Worm (Caenorhabditis elegans) whole organism, L1 larva: Measurements from ENCODE around the gene grld-1.
A peak's percentile ranks its signal among the peaks of the same experiment; 100 is the strongest.

Source experiments
- C04F5.9 ChIP-seq: sonication (generic microtip); optimal IDR thresholded peaks from 2 replicates; lab custom pipeline; 2016; ENCODE audit warnings: missing genetic modification characterization, missing compliant biosample characterization
- C16A3.4 ChIP-seq: fragments of 150-350 bp; optimal IDR thresholded peaks from 2 replicates; lab custom pipeline; 2014; ENCODE audit warnings: missing biosample characterization, missing genetic modification characterization
- C34B4.2 ChIP-seq: sonication (generic microtip); optimal IDR thresholded peaks from 2 replicates; lab custom pipeline; 2017; ENCODE audit warnings: mild to moderate bottlenecking, missing genetic modification characterization, missing compliant biosample characterization
- F16B12.6 ChIP-seq: fragments of 150-350 bp; optimal IDR thresholded peaks from 2 replicates; lab custom pipeline; 2014; ENCODE audit warnings: missing biosample characterization, missing genetic modification characterization
- Y116A8C.19 ChIP-seq: sonication (generic microtip); optimal IDR thresholded peaks from 2 replicates; lab custom pipeline; 2016; ENCODE audit warnings: missing compliant biosample characterization, missing genetic modification characterization, borderline replicate concordance
- aly-2 ChIP-seq: fragments of 150-350 bp; optimal IDR thresholded peaks from 2 replicates; lab custom pipeline; 2014; ENCODE audit warnings: missing biosample characterization, missing genetic modification characterization
- blmp-1 ChIP-seq: fragments of 150-350 bp; optimal IDR thresholded peaks from 2 replicates; lab custom pipeline; 2014; ENCODE audit warnings: missing biosample characterization, missing genetic modification characterization
- ceh-63 ChIP-seq: fragments of 200-800 bp; sonication (Bioruptor generic); optimal IDR thresholded peaks from 2 replicates; lab custom pipeline; 2018; ENCODE audit warnings: mild to moderate bottlenecking, missing genetic modification characterization, missing compliant biosample characterization
- ceh-8 ChIP-seq: fragments of 200-800 bp; sonication (Bioruptor generic); optimal IDR thresholded peaks from 2 replicates; lab custom pipeline; 2018; ENCODE audit warnings: mild to moderate bottlenecking, missing genetic modification characterization, moderate library complexity, missing compliant biosample characterization
- ceh-82 ChIP-seq, 3 experiments: fragments of 150-350 bp in 1 of 3; sonication (generic microtip) in 2 of 3; optimal IDR thresholded peaks; 2 replicates each; lab custom pipeline; 2014 to 2017; ENCODE audit warnings: missing biosample characterization in 3 of 3, missing genetic modification characterization in 3 of 3
- ceh-90 ChIP-seq: sonication (generic microtip); optimal IDR thresholded peaks from 2 replicates; lab custom pipeline; 2016; ENCODE audit warnings: missing genetic modification characterization, missing compliant biosample characterization
- ces-1 ChIP-seq: fragments of 150-350 bp; optimal IDR thresholded peaks from 2 replicates; lab custom pipeline; 2014; ENCODE audit warnings: missing biosample characterization, missing genetic modification reagents, missing genetic modification characterization
- efl-1 ChIP-seq, 4 experiments: fragments of 150-350 bp; optimal IDR thresholded peaks in 3 of 4; peaks in 1 of 4; 1 replicate in 1 of 4; 2 replicates in 3 of 4; lab custom pipeline; 2014; ENCODE audit warnings: missing biosample characterization in 2 of 4, missing genetic modification characterization in 2 of 4, missing genetic modification reagents in 2 of 4
- efl-3 ChIP-seq: fragments of 200-800 bp; sonication (Bioruptor generic); optimal IDR thresholded peaks from 2 replicates; lab custom pipeline; 2018; ENCODE audit warnings: mild to moderate bottlenecking, missing genetic modification characterization, missing compliant biosample characterization
- egl-13 ChIP-seq: sonication (generic microtip); optimal IDR thresholded peaks from 2 replicates; lab custom pipeline; 2016; ENCODE audit warnings: missing genotype, missing genetic modification reagents, missing genetic modification characterization, missing compliant biosample characterization
- elt-2 ChIP-seq: sonication (generic microtip); optimal IDR thresholded peaks from 2 replicates; lab custom pipeline; 2016; ENCODE audit warnings: missing genetic modification characterization, mild to moderate bottlenecking, inconsistent platforms, missing compliant biosample characterization, missing genetic modification reagents
- ets-5 ChIP-seq: fragments of 200-800 bp; sonication (Bioruptor generic); IDR thresholded peaks from 2 replicates; pipeline ENCODE4 v1.3.6; 2022; ENCODE audit warnings: missing genetic modification characterization, missing compliant biosample characterization
- fkh-4 ChIP-seq: sonication (generic microtip); optimal IDR thresholded peaks from 2 replicates; lab custom pipeline; 2016; ENCODE audit warnings: missing compliant biosample characterization, missing genetic modification characterization, borderline replicate concordance
- fkh-8 ChIP-seq: sonication (generic microtip); optimal IDR thresholded peaks from 2 replicates; lab custom pipeline; 2016; ENCODE audit warnings: mild to moderate bottlenecking, missing genetic modification characterization, missing compliant biosample characterization
- hlh-17 ChIP-seq: fragments of 200-800 bp; sonication (Bioruptor generic); optimal IDR thresholded peaks from 2 replicates; lab custom pipeline; 2018; ENCODE audit warnings: missing genetic modification characterization, mild to moderate bottlenecking, missing compliant biosample characterization, moderate library complexity, borderline replicate concordance
- irx-1 ChIP-seq: sonication (generic microtip); optimal IDR thresholded peaks from 2 replicates; lab custom pipeline; 2016; ENCODE audit warnings: missing genetic modification characterization, missing compliant biosample characterization
- lin-15B ChIP-seq: fragments of 150-350 bp; sonication (generic microtip); optimal IDR thresholded peaks from 3 replicates; lab custom pipeline; 2014; ENCODE audit warnings: missing biosample characterization, missing genetic modification characterization
- lin-35 ChIP-seq, 2 experiments: fragments of 150-350 bp; optimal IDR thresholded peaks; 2 replicates each; lab custom pipeline; 2014; ENCODE audit warnings: missing biosample characterization in 2 of 2, missing genetic modification characterization in 2 of 2, missing genetic modification reagents in 2 of 2
- lin-39 ChIP-seq: fragments of 150-350 bp; optimal IDR thresholded peaks from 2 replicates; lab custom pipeline; 2014; ENCODE audit warnings: missing biosample characterization, missing genetic modification reagents, missing genetic modification characterization
- lir-3 ChIP-seq: sonication (generic microtip); optimal IDR thresholded peaks from 2 replicates; lab custom pipeline; 2016; ENCODE audit warnings: mild to moderate bottlenecking, missing genetic modification characterization, moderate library complexity, missing compliant biosample characterization; ENCODE audit not compliant: poor library complexity
- lsy-2 ChIP-seq, 2 experiments: fragments of 150-350 bp; optimal IDR thresholded peaks; 2 replicates each; lab custom pipeline; 2014; ENCODE audit warnings: missing biosample characterization in 2 of 2, missing genetic modification characterization in 2 of 2
- mep-1 ChIP-seq: fragments of 150-350 bp; optimal IDR thresholded peaks from 2 replicates; lab custom pipeline; 2014; ENCODE audit warnings: missing biosample characterization, missing genetic modification characterization
- nhr-19 ChIP-seq: fragments of 200-800 bp; sonication (Bioruptor generic); conservative IDR thresholded peaks from 2 replicates; pipeline ENCODE4 v1.3.6; 2022; ENCODE audit warnings: missing genetic modification characterization, missing compliant biosample characterization
- nhr-237 ChIP-seq: fragments of 150-350 bp; optimal IDR thresholded peaks from 2 replicates; lab custom pipeline; 2014; ENCODE audit warnings: missing biosample characterization, missing genetic modification characterization
- nhr-28 ChIP-seq: fragments of 150-350 bp; optimal IDR thresholded peaks from 2 replicates; lab custom pipeline; 2014; ENCODE audit warnings: missing biosample characterization, missing genetic modification characterization
- nhr-47 ChIP-seq: sonication (generic microtip); optimal IDR thresholded peaks from 2 replicates; lab custom pipeline; 2016; ENCODE audit warnings: mild to moderate bottlenecking, missing genetic modification characterization, moderate library complexity, missing compliant biosample characterization
- nhr-76 ChIP-seq: sonication (generic microtip); optimal IDR thresholded peaks from 2 replicates; lab custom pipeline; 2017; ENCODE audit warnings: missing biosample characterization, missing genetic modification characterization
- nhr-84 ChIP-seq: sonication (generic microtip); optimal IDR thresholded peaks from 2 replicates; lab custom pipeline; 2017; ENCODE audit warnings: missing biosample characterization, missing genetic modification characterization
- nhr-85 ChIP-seq: sonication (generic microtip); peaks from one replicate; lab custom pipeline; 2016; ENCODE audit warnings: missing genetic modification characterization, inconsistent platforms, missing compliant biosample characterization
- pag-3 ChIP-seq: sonication (generic microtip); optimal IDR thresholded peaks from 2 replicates; lab custom pipeline; 2017; ENCODE audit warnings: missing genetic modification characterization, mild to moderate bottlenecking, missing compliant biosample characterization, antibody characterized with exemption, borderline replicate concordance; ENCODE audit not compliant: insufficient read depth
- skn-1 ChIP-seq: fragments of 150-350 bp; optimal IDR thresholded peaks from 2 replicates; lab custom pipeline; 2014; ENCODE audit warnings: missing biosample characterization, missing genetic modification characterization
- snu-23 ChIP-seq: sonication (generic microtip); optimal IDR thresholded peaks from 2 replicates; lab custom pipeline; 2016; ENCODE audit warnings: missing genetic modification characterization, missing compliant biosample characterization
- sup-37 ChIP-seq: fragments of 200-800 bp; sonication (Bioruptor generic); optimal IDR thresholded peaks from 2 replicates; lab custom pipeline; 2018; ENCODE audit warnings: mild to moderate bottlenecking, missing genetic modification characterization, missing compliant biosample characterization
- swsn-7 ChIP-seq: sonication (generic microtip); optimal IDR thresholded peaks from 2 replicates; lab custom pipeline; 2016; ENCODE audit warnings: missing genetic modification characterization, missing compliant biosample characterization
- tlp-1 ChIP-seq: fragments of 150-350 bp; optimal IDR thresholded peaks from 2 replicates; lab custom pipeline; 2014; ENCODE audit warnings: missing biosample characterization, missing genetic modification characterization
- unc-130 ChIP-seq: fragments of 150-350 bp; optimal IDR thresholded peaks from 2 replicates; lab custom pipeline; 2017; ENCODE audit warnings: missing biosample characterization, missing genetic modification characterization, inconsistent platforms
- unc-30 ChIP-seq: sonication (generic microtip); optimal IDR thresholded peaks from 2 replicates; lab custom pipeline; 2017; ENCODE audit warnings: missing biosample characterization, missing genetic modification characterization
- unc-62 ChIP-seq: fragments of 150-350 bp; optimal IDR thresholded peaks from 2 replicates; lab custom pipeline; 2014; ENCODE audit warnings: missing biosample characterization, missing genetic modification reagents, missing genetic modification characterization
- unc-98 ChIP-seq: fragments of 200-800 bp; sonication (Bioruptor generic); IDR thresholded peaks from 2 replicates; pipeline ENCODE4 v1.3.6; 2022; ENCODE audit warnings: missing genetic modification characterization, missing compliant biosample characterization
- xbp-1 ChIP-seq: sonication (generic microtip); optimal IDR thresholded peaks from 2 replicates; lab custom pipeline; 2016; ENCODE audit warnings: missing genetic modification characterization, missing compliant biosample characterization
- zag-1 ChIP-seq: fragments of 150-350 bp; optimal IDR thresholded peaks from 2 replicates; lab custom pipeline; 2014; ENCODE audit warnings: missing biosample characterization, missing genetic modification characterization
- ztf-11 ChIP-seq, 2 experiments: sonication (generic microtip); optimal IDR thresholded peaks; 2 replicates each; lab custom pipeline; 2016 to 2017; ENCODE audit warnings: missing genetic modification characterization in 2 of 2, missing biosample characterization in 1 of 2, missing compliant biosample characterization in 1 of 2
- ztf-4 ChIP-seq: fragments of 150-350 bp; optimal IDR thresholded peaks from 2 replicates; lab custom pipeline; 2014; ENCODE audit warnings: missing biosample characterization, missing genetic modification characterization

grld-1 gene

ce11 chrIV:148756-149155 lies 23.0 kb upstream of the grld-1 start:
- TF ChIP-seq unc-30 (tag; lab: Kevin White, UChicago) (no peak), hlh-17 (no peak), blmp-1 (tag; lab: Kevin White, UChicago) (peak; percentile 5)

- TF ChIP-seq ets-5 (GFP tag; lab: Robert Waterston, UW) = no peak
- TF ChIP-seq lir-3 (tag; lab: Kevin White, UChicago) = no peak
- TF ChIP-seq nhr-76 = no peak
- TF ChIP-seq snu-23 (GFP tag; lab: Kevin White, UChicago) = no peak
- no peak for TF ChIP-seq ceh-8 (GFP tag; lab: Kevin White, UChicago)
- TF ChIP-seq C04F5.9 = no peak
- no peak for TF ChIP-seq efl-1 (optimal IDR thresholded peaks at IDR 0.05; lab: Kevin White, UChicago)
- TF ChIP-seq efl-1 (GFP tag; optimal IDR thresholded peaks at IDR 0.05 in 1 of 2; lab: Kevin White, UChicago) = no peak
- TF ChIP-seq xbp-1 = no peak
- TF ChIP-seq Y116A8C.19 (tag; lab: Kevin White, UChicago) = no peak
- TF ChIP-seq ceh-82 (tag; optimal IDR thresholded peaks at IDR 0.05; lab: Kevin White, UChicago) = no peak
- no peak for TF ChIP-seq lsy-2 (tag; optimal IDR thresholded peaks at IDR 0.05; lab: Kevin White, UChicago)
- no peak for TF ChIP-seq lin-15B (tag; lab: Kevin White, UChicago)
- TF ChIP-seq aly-2 = no peak
- no peak for TF ChIP-seq mep-1 (tag; lab: Kevin White, UChicago)
- no peak for TF ChIP-seq lin-39
- TF ChIP-seq egl-13 (tag; lab: Kevin White, UChicago) = no peak
- TF ChIP-seq nhr-47 = no peak
- TF ChIP-seq unc-130 (tag; lab: Kevin White, UChicago) = no peak
- TF ChIP-seq ztf-4 (tag; lab: Kevin White, UChicago) = no peak
Observed at ce11 chrIV:147819-148218, 22.1 kb upstream of the grld-1 start, which contains the start of gene col-99. Gene col-99, minus strand, starts transcription at chrIV:147919.

DNA sequence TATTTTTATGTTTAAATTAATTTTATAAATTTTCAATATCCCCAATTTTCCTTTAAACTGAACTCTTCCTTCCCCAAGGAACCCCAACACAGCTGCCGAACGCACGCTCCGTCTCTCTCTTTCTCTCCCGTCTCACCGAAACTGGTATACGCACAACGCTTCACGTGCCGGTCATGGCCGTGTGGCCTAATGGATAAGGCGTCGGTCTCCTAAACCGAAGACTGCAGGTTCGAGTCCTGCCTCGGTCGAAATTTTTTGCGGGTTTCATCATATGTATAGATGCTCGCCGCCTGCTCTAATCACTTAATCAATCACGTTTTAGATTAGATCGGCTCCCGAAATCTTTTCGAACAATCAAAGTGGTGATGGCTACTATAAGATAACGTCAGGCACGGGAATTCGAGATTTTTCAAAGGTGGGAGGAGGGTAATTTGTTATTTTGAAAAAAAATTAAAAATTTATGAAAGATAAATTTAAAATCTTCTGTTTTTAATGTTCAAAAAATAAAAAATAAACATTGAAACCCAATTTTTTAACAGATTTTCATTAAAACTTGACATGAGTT lies 18.2 kb upstream of the grld-1 start:
- no peak for TF ChIP-seq nhr-237
- TF ChIP-seq unc-98 (GFP tag; lab: Robert Waterston, UW) = no peak
- TF ChIP-seq ceh-90 (tag; lab: Kevin White, UChicago) = no peak
- TF ChIP-seq tlp-1 = no peak
- no peak for TF ChIP-seq egl-13 (tag; lab: Kevin White, UChicago)
- TF ChIP-seq F16B12.6 (tag; lab: Kevin White, UChicago) = peak; percentile 28
- peak; percentile 39 for TF ChIP-seq C16A3.4 (tag; lab: Kevin White, UChicago)
- peak in 1 of 2 experiments; percentile 34 for TF ChIP-seq ztf-11 (tag; optimal IDR thresholded peaks at IDR 0.05; lab: Kevin White, UChicago)
- no peak for TF ChIP-seq sup-37 (GFP tag; lab: Kevin White, UChicago)
- TF ChIP-seq lin-39 = no peak
- TF ChIP-seq snu-23 (GFP tag; lab: Kevin White, UChicago) = peak; percentile 81
- TF ChIP-seq irx-1 (tag; lab: Kevin White, UChicago) = no peak
- TF ChIP-seq Y116A8C.19 (tag; lab: Kevin White, UChicago) = no peak
- peak; percentile 54 for TF ChIP-seq fkh-8
- no peak for TF ChIP-seq unc-62
- no peak for TF ChIP-seq zag-1 (tag; lab: Kevin White, UChicago)
- TF ChIP-seq lir-3 (tag; lab: Kevin White, UChicago) = no peak
- no peak for TF ChIP-seq ces-1 (GFP tag; lab: Kevin White, UChicago)
- TF ChIP-seq nhr-19 (GFP tag; lab: Robert Waterston, UW) = peak; percentile 58
- no peak for TF ChIP-seq ceh-63
- TF ChIP-seq C34B4.2 (tag; lab: Kevin White, UChicago) = no peak
- TF ChIP-seq ceh-8 (GFP tag; lab: Kevin White, UChicago) = peak; percentile 18
- TF ChIP-seq fkh-4 (tag; lab: Kevin White, UChicago) = no peak
- TF ChIP-seq elt-2 (tag; lab: Kevin White, UChicago) = no peak
- TF ChIP-seq nhr-85 (tag; lab: Kevin White, UChicago) = no peak
- no peak for TF ChIP-seq pag-3 (tag; lab: Kevin White, UChicago)
- no peak for TF ChIP-seq unc-30 (tag; lab: Kevin White, UChicago)
- TF ChIP-seq C04F5.9 = peak; percentile 2
- peak; percentile 74 for TF ChIP-seq unc-130 (tag; lab: Kevin White, UChicago)
- no peak for TF ChIP-seq nhr-84
- peak; percentile 63 for TF ChIP-seq swsn-7 (tag; lab: Kevin White, UChicago)
- no peak for TF ChIP-seq nhr-28 (tag; lab: Kevin White, UChicago)
- peak; percentile 53 to 79 for TF ChIP-seq lin-35 (GFP tag; optimal IDR thresholded peaks at IDR 0.05; lab: Kevin White, UChicago)
- TF ChIP-seq skn-1 (tag; lab: Kevin White, UChicago) = peak; percentile 54
- TF ChIP-seq mep-1 (tag; lab: Kevin White, UChicago) = peak; percentile 63
- no peak for TF ChIP-seq efl-3
